Worm (Caenorhabditis elegans) whole organism, young adult: ENCODE data around the gene phat-6.
A peak's percentile ranks its signal among the peaks of the same experiment; 100 is the strongest.

Experiments used
- B0336.3 ChIP-seq: fragments of 200-800 bp; sonication (Bioruptor generic); IDR thresholded peaks from 2 replicates; pipeline ENCODE4 v1.3.6; 2022; ENCODE audit warnings: missing genetic modification characterization, missing compliant biosample characterization
- D2030.7 ChIP-seq: fragments of 200-800 bp; sonication (Bioruptor generic); IDR thresholded peaks from 2 replicates; pipeline ENCODE4 v1.3.6; 2022; ENCODE audit warnings: missing genetic modification reagents, missing genetic modification characterization, missing compliant biosample characterization
- F52B5.7 ChIP-seq: sonication (generic microtip); optimal IDR thresholded peaks from 2 replicates; lab custom pipeline; 2016; ENCODE audit warnings: mild to moderate bottlenecking, missing genetic modification characterization, missing compliant biosample characterization
- attf-3 ChIP-seq: fragments of 200-800 bp; sonication (Bioruptor generic); conservative IDR thresholded peaks from 2 replicates; pipeline ENCODE4 v1.3.6; 2022; ENCODE audit warnings: missing genetic modification reagents, missing genetic modification characterization, missing compliant biosample characterization
- cebp-1 ChIP-seq, 2 experiments: fragments of 200-800 bp in 1 of 2; sonication (Bioruptor generic) in 1 of 2; sonication (generic microtip) in 1 of 2; IDR thresholded peaks in 1 of 2; optimal IDR thresholded peaks in 1 of 2; 2 replicates each; pipeline versions ENCODE4 v1.3.6 to Lab custom; 2017 to 2022; ENCODE audit warnings: missing compliant biosample characterization in 2 of 2, missing genetic modification characterization in 2 of 2, mild to moderate bottlenecking in 1 of 2, missing genetic modification reagents in 1 of 2, moderate library complexity in 1 of 2
- let-607 ChIP-seq, 2 experiments: fragments of 200-800 bp in 1 of 2; sonication (Bioruptor generic) in 1 of 2; sonication (generic microtip) in 1 of 2; optimal IDR thresholded peaks; 2 replicates each; lab custom pipeline; 2016 to 2018; ENCODE audit warnings: mild to moderate bottlenecking in 2 of 2, missing compliant biosample characterization in 2 of 2, missing genetic modification characterization in 2 of 2, moderate library complexity in 2 of 2, missing genotype in 1 of 2
- lir-1 ChIP-seq: fragments of 200-800 bp; sonication (Bioruptor generic); conservative IDR thresholded peaks from 2 replicates; pipeline ENCODE4 v1.3.6; 2022; ENCODE audit warnings: missing genetic modification reagents, missing genetic modification characterization, missing compliant biosample characterization
- madf-10 ChIP-seq: sonication (generic microtip); optimal IDR thresholded peaks from 2 replicates; lab custom pipeline; 2016; ENCODE audit warnings: mild to moderate bottlenecking, missing genetic modification characterization, missing compliant biosample characterization
- nfya-2 ChIP-seq: fragments of 200-800 bp; sonication (Bioruptor generic); IDR thresholded peaks from 2 replicates; pipeline ENCODE4 v1.3.6; 2022; ENCODE audit warnings: missing genetic modification reagents, missing genetic modification characterization, missing compliant biosample characterization
- nhr-90 ChIP-seq: sonication (generic microtip); optimal IDR thresholded peaks from 2 replicates; lab custom pipeline; 2016; ENCODE audit warnings: missing genotype, mild to moderate bottlenecking, missing genetic modification characterization, missing compliant biosample characterization
- snpc-4 ChIP-seq, 5 experiments: fragments of 150-350 bp in 1 of 5; sonication (generic microtip) in 4 of 5; optimal IDR thresholded peaks; 2 replicates each; lab custom pipeline; 2014 to 2018; ENCODE audit warnings: missing genetic modification characterization in 5 of 5, missing biosample characterization in 3 of 5, antibody characterized with exemption in 2 of 5, mild to moderate bottlenecking in 2 of 5, missing compliant biosample characterization in 2 of 5, missing genotype in 2 of 5, moderate library complexity in 2 of 5, missing genetic modification reagents in 1 of 5
- somi-1 ChIP-seq: fragments of 200-800 bp; sonication (Bioruptor generic); optimal IDR thresholded peaks from 2 replicates; lab custom pipeline; 2018; ENCODE audit warnings: mild to moderate bottlenecking, missing genetic modification characterization, missing compliant biosample characterization
- zim-3 ChIP-seq: sonication (generic microtip); optimal IDR thresholded peaks from 2 replicates; lab custom pipeline; 2017; ENCODE audit warnings: mild to moderate bottlenecking, missing genetic modification characterization, moderate library complexity, missing compliant biosample characterization

ce11 chrX:15242726-15243125 lies 48.5 kb upstream of the phat-6 start:
- TF ChIP-seq snpc-4 (GFP tag; optimal IDR thresholded peaks at IDR 0.05; lab: Kevin White, UChicago), result peak; percentile 54
- TF ChIP-seq snpc-4 (tag; optimal IDR thresholded peaks at IDR 0.05; lab: Kevin White, UChicago), result peak in 1 of 4 experiments; percentile 66
- TF ChIP-seq let-607 (tag; optimal IDR thresholded peaks at IDR 0.05; lab: Kevin White, UChicago), result no peak
- TF ChIP-seq somi-1 (GFP tag; lab: Kevin White, UChicago), result no peak
- no peak for TF ChIP-seq cebp-1 (GFP tag; IDR thresholded peaks at IDR 0.05; lab: Robert Waterston, UW)
- no peak for TF ChIP-seq cebp-1 (tag; optimal IDR thresholded peaks at IDR 0.05; lab: Kevin White, UChicago)
- no peak for TF ChIP-seq attf-3 (GFP tag; lab: Robert Waterston, UW)
- TF ChIP-seq B0336.3 (GFP tag; lab: Robert Waterston, UW), result no peak
- peak; percentile 66; the same call in 1 of the 2 replicates for TF ChIP-seq D2030.7 (GFP tag; lab: Robert Waterston, UW)
- no peak for TF ChIP-seq nhr-90
- TF ChIP-seq zim-3, result no peak
- no peak for TF ChIP-seq lir-1
- TF ChIP-seq F52B5.7 (tag; lab: Kevin White, UChicago), result no peak
- TF ChIP-seq nfya-2 (GFP tag; lab: Robert Waterston, UW), result no peak
- no peak for TF ChIP-seq madf-10 (tag; lab: Kevin White, UChicago)
